Fruit fly (Drosophila melanogaster) whole organism, embryonic: ENCODE measurements around the gene CG14302.
A peak's percentile ranks its signal among the peaks of the same experiment; 100 is the strongest.

ENCODE experiments used
- Bgb ChIP-seq: fragments of 200-800 bp; sonication (Bioruptor generic); IDR thresholded peaks from 2 replicates; pipeline ENCODE4 v1.3.6; 2022; ENCODE audit warnings: missing biosample characterization, missing genetic modification characterization; ENCODE audit not compliant: partially characterized antibody
- Blimp-1 ChIP-seq: fragments of 200-800 bp; sonication (Bioruptor generic); optimal IDR thresholded peaks from 3 replicates; lab custom pipeline; 2018; ENCODE audit warnings: missing biosample characterization, missing genetic modification characterization, mild to moderate bottlenecking, moderate library complexity, missing genetic modification reagents
- CG10979 ChIP-seq: fragments of 200-800 bp; sonication (Bioruptor generic); optimal IDR thresholded peaks from 2 replicates; lab custom pipeline; 2018; ENCODE audit warnings: missing biosample characterization, mild to moderate bottlenecking, missing genetic modification characterization, moderate library complexity
- CG11085 ChIP-seq: fragments of 200-800 bp; sonication (Bioruptor generic); IDR thresholded peaks from 2 replicates; pipeline ENCODE4 v1.3.6; 2022; ENCODE audit warnings: missing biosample characterization, missing genetic modification characterization
- CG11695 ChIP-seq: fragments of 200-800 bp; sonication (Bioruptor generic); IDR thresholded peaks from 3 replicates; pipeline ENCODE4 v1.3.6; 2022; ENCODE audit warnings: missing biosample characterization, missing genetic modification characterization
- CG18011 ChIP-seq: fragments of 200-800 bp; sonication (Bioruptor generic); optimal IDR thresholded peaks from 2 replicates; lab custom pipeline; 2017; ENCODE audit warnings: missing biosample characterization, missing genetic modification characterization, mild to moderate bottlenecking, moderate library complexity, missing genotype
- CG18262 ChIP-seq: fragments of 200-800 bp; optimal IDR thresholded peaks from 3 replicates; lab custom pipeline; 2019; ENCODE audit warnings: missing biosample characterization, mild to moderate bottlenecking, missing genetic modification characterization, moderate library complexity
- CG2116 ChIP-seq: fragments of 200-800 bp; sonication (Bioruptor generic); optimal IDR thresholded peaks from 3 replicates; lab custom pipeline; 2018; ENCODE audit warnings: missing biosample characterization, mild to moderate bottlenecking, missing genetic modification characterization
- CG2712 ChIP-seq: fragments of 200-800 bp; optimal IDR thresholded peaks from 3 replicates; lab custom pipeline; 2019; ENCODE audit warnings: missing biosample characterization, mild to moderate bottlenecking, missing genetic modification characterization, moderate library complexity
- CG31441 ChIP-seq: fragments of 200-800 bp; sonication (Bioruptor generic); IDR thresholded peaks from 2 replicates; pipeline ENCODE4 v1.3.6; 2022; ENCODE audit warnings: missing biosample characterization, missing genetic modification characterization
- CG3407 ChIP-seq: fragments of 200-800 bp; sonication (Bioruptor generic); optimal IDR thresholded peaks from 2 replicates; lab custom pipeline; 2018; ENCODE audit warnings: missing biosample characterization, mild to moderate bottlenecking, missing genetic modification characterization
- CG4730 ChIP-seq: fragments of 200-800 bp; sonication (Bioruptor generic); IDR thresholded peaks from 2 replicates; pipeline ENCODE4 v1.3.6; 2022; ENCODE audit warnings: missing biosample characterization, missing genetic modification characterization
- CG7556 ChIP-seq: fragments of 200-800 bp; sonication (Bioruptor generic); optimal IDR thresholded peaks from 2 replicates; lab custom pipeline; 2017; ENCODE audit warnings: missing biosample characterization, mild to moderate bottlenecking, missing genetic modification characterization
- CG7786 ChIP-seq: fragments of 200-800 bp; sonication (Bioruptor generic); optimal IDR thresholded peaks from 2 replicates; lab custom pipeline; 2016; ENCODE audit warnings: missing biosample characterization, missing genetic modification characterization
- Ets65A ChIP-seq: fragments of 200-800 bp; sonication (Bioruptor generic); peaks from one replicate; lab custom pipeline; 2016; ENCODE audit warnings: missing biosample characterization, missing genetic modification characterization
- GATAe ChIP-seq: fragments of 200-800 bp; sonication (Bioruptor generic); conservative IDR thresholded peaks from 2 replicates; pipeline ENCODE4 v1.3.6; 2022; ENCODE audit warnings: missing biosample characterization, missing genetic modification characterization
- Hey ChIP-seq: fragments of 200-800 bp; sonication (Bioruptor generic); optimal IDR thresholded peaks from 3 replicates; lab custom pipeline; 2018; ENCODE audit warnings: missing biosample characterization, mild to moderate bottlenecking, missing genetic modification characterization
- Med ChIP-seq: fragments of 200-800 bp; sonication (Bioruptor generic); peaks from one replicate; lab custom pipeline; 2016; ENCODE audit warnings: missing biosample characterization, missing genetic modification characterization, mild to moderate bottlenecking, inconsistent platforms, moderate library complexity
- Sox102F ChIP-seq: fragments of 200-800 bp; sonication (Bioruptor generic); optimal IDR thresholded peaks from 2 replicates; lab custom pipeline; 2018; ENCODE audit warnings: missing biosample characterization, mild to moderate bottlenecking, missing genetic modification characterization, moderate library complexity
- TFAM ChIP-seq: fragments of 200-800 bp; sonication (Bioruptor generic); optimal IDR thresholded peaks from 2 replicates; lab custom pipeline; 2017; ENCODE audit warnings: missing biosample characterization, missing genetic modification characterization, inconsistent platforms
- Trl ChIP-seq, 3 experiments: fragments of >200 bp in 2 of 3; fragments of 200-800 bp in 1 of 3; sonication (Bioruptor generic) in 1 of 3; optimal IDR thresholded peaks; 2 replicates in 1 of 3; 3 replicates in 2 of 3; lab custom pipeline; 2016 to 2017; ENCODE audit warnings: missing biosample characterization in 1 of 3, missing genetic modification characterization in 1 of 3
- bab2 ChIP-seq: fragments of 200-800 bp; sonication (Bioruptor generic); optimal IDR thresholded peaks from 2 replicates; lab custom pipeline; 2016; ENCODE audit warnings: missing biosample characterization, missing genetic modification characterization
- bbx ChIP-seq: fragments of 200-800 bp; sonication (Bioruptor generic); IDR thresholded peaks from 2 replicates; pipeline ENCODE4 v1.3.6; 2022; ENCODE audit warnings: missing biosample characterization, missing genetic modification characterization; ENCODE audit not compliant: partially characterized antibody
- cg ChIP-seq: fragments of 200-800 bp; sonication (Bioruptor generic); optimal IDR thresholded peaks from 3 replicates; lab custom pipeline; 2019; ENCODE audit warnings: missing biosample characterization, mild to moderate bottlenecking, missing genetic modification characterization, moderate library complexity
- chinmo ChIP-seq: fragments of 200-800 bp; sonication (Bioruptor generic); IDR thresholded peaks from 4 replicates; pipeline ENCODE4 v1.3.6; 2022; ENCODE audit warnings: missing biosample characterization, missing genetic modification characterization; ENCODE audit not compliant: partially characterized antibody
- crol ChIP-seq: fragments of 200-800 bp; sonication (Bioruptor generic); IDR thresholded peaks from 2 replicates; pipeline ENCODE4 v1.3.6; 2022; ENCODE audit warnings: missing biosample characterization, missing genetic modification characterization
- disco-r ChIP-seq: fragments of 200-800 bp; sonication (Bioruptor generic); optimal IDR thresholded peaks from 2 replicates; lab custom pipeline; 2016; ENCODE audit warnings: missing biosample characterization, missing genetic modification characterization
- dpn ChIP-seq, 2 experiments: fragments of 200-800 bp; sonication (Bioruptor generic); optimal IDR thresholded peaks; 3 replicates each; lab custom pipeline; 2016; ENCODE audit warnings: missing biosample characterization in 2 of 2, missing genetic modification characterization in 2 of 2
- ems ChIP-seq: fragments of 200-800 bp; sonication (Bioruptor generic); optimal IDR thresholded peaks from 3 replicates; lab custom pipeline; 2016; ENCODE audit warnings: missing biosample characterization, missing genetic modification characterization
- esg ChIP-seq: fragments of 200-800 bp; sonication (Bioruptor generic); conservative IDR thresholded peaks from 2 replicates; pipeline ENCODE4 v1.3.6; 2022; ENCODE audit warnings: missing biosample characterization, missing genetic modification characterization
- eyg ChIP-seq: fragments of 200-800 bp; sonication (Bioruptor generic); optimal IDR thresholded peaks from 3 replicates; lab custom pipeline; 2016; ENCODE audit warnings: missing biosample characterization, missing genetic modification characterization
- fd96Cb ChIP-seq: fragments of 200-800 bp; sonication (Bioruptor generic); optimal IDR thresholded peaks from 2 replicates; lab custom pipeline; 2018; ENCODE audit warnings: missing biosample characterization, mild to moderate bottlenecking, missing genetic modification characterization, moderate library complexity
- grn ChIP-seq: fragments of 200-800 bp; sonication (Bioruptor generic); optimal IDR thresholded peaks from 3 replicates; lab custom pipeline; 2017; ENCODE audit warnings: missing biosample characterization, missing genetic modification characterization
- gsb-n ChIP-seq: fragments of 200-800 bp; sonication (Bioruptor generic); optimal IDR thresholded peaks from 3 replicates; lab custom pipeline; 2018; ENCODE audit warnings: missing biosample characterization, mild to moderate bottlenecking, missing genetic modification characterization
- kay ChIP-seq: fragments of 200-800 bp; sonication (Bioruptor generic); optimal IDR thresholded peaks from 2 replicates; lab custom pipeline; 2016; ENCODE audit warnings: missing biosample characterization, missing genetic modification characterization
- lbe ChIP-seq: fragments of 200-800 bp; sonication (Bioruptor generic); optimal IDR thresholded peaks from 2 replicates; lab custom pipeline; 2016; ENCODE audit warnings: missing biosample characterization, mild to moderate bottlenecking, missing genetic modification characterization
- phol ChIP-seq: fragments of 200-800 bp; sonication (Bioruptor generic); optimal IDR thresholded peaks from 3 replicates; lab custom pipeline; 2018; ENCODE audit warnings: missing biosample characterization, mild to moderate bottlenecking, missing genetic modification characterization, moderate library complexity
- pnt ChIP-seq: fragments of 200-800 bp; sonication (Bioruptor generic); optimal IDR thresholded peaks from 3 replicates; lab custom pipeline; 2016; ENCODE audit warnings: missing biosample characterization, missing genetic modification characterization
- psq ChIP-seq: fragments of 200-800 bp; sonication (Bioruptor generic); optimal IDR thresholded peaks from 2 replicates; lab custom pipeline; 2017; ENCODE audit warnings: missing biosample characterization, missing genetic modification characterization
- schlank ChIP-seq: fragments of 200-800 bp; sonication (Bioruptor generic); optimal IDR thresholded peaks from 2 replicates; lab custom pipeline; 2018; ENCODE audit warnings: missing biosample characterization, mild to moderate bottlenecking, missing genetic modification characterization
- sens ChIP-seq: fragments of 200-800 bp; sonication (Bioruptor generic); peaks from one replicate; lab custom pipeline; 2016; ENCODE audit warnings: missing biosample characterization, missing genetic modification characterization
- seq ChIP-seq: fragments of 200-800 bp; sonication (Bioruptor generic); IDR thresholded peaks from 2 replicates; pipeline ENCODE4 v1.3.6; 2022; ENCODE audit warnings: missing biosample characterization, missing genetic modification characterization
- sima ChIP-seq: fragments of 200-800 bp; sonication (Bioruptor generic); optimal IDR thresholded peaks from 2 replicates; lab custom pipeline; 2016; ENCODE audit warnings: missing biosample characterization, missing genetic modification characterization
- sqz ChIP-seq: fragments of 200-800 bp; sonication (Bioruptor generic); optimal IDR thresholded peaks from 3 replicates; lab custom pipeline; 2018; ENCODE audit warnings: missing biosample characterization, mild to moderate bottlenecking, missing genetic modification characterization

CG14302 gene

dm6 chr3R:18741844-18742187, 9.3 kb downstream of the CG14302 start:
- TF ChIP-seq GATAe (0 out of 2 replicates have a peak, but pooled peaks have one; percentile 7), TFAM (GFP tag; lab: Kevin White, UChicago) (no peak), fd96Cb (tag; lab: Kevin White, UChicago) (no peak), CG4730 (GFP tag; lab: Robert Waterston, UW) (no peak), CG7556 (GFP tag; lab: Kevin White, UChicago) (peak; percentile 30), sima (GFP tag; lab: Kevin White, UChicago) (peak; percentile 3), cg (GFP tag; lab: Kevin White, UChicago) (no peak), psq (GFP tag; lab: Kevin White, UChicago) (peak; percentile 11), crol (GFP tag; lab: Robert Waterston, UW) (peak; percentile 64; the same call in 1 of the 2 replicates), CG31441 (peak; percentile 4; the same call in 1 of the 2 replicates), Ets65A (GFP tag; lab: Kevin White, UChicago) (peak; percentile 85), CG11085 (GFP tag; lab: Robert Waterston, UW) (no peak), sqz (GFP tag; lab: Kevin White, UChicago) (peak; percentile 15), grn (GFP tag; lab: Kevin White, UChicago) (peak; percentile 24), sens (GFP tag; lab: Kevin White, UChicago) (no peak), Med (GFP tag; lab: Kevin White, UChicago) (peak; percentile 79), kay (peak; percentile 18), Hey (tag; lab: Kevin White, UChicago) (peak; percentile 33), CG18262 (tag; lab: Kevin White, UChicago) (peak; percentile 42), Sox102F (GFP tag; lab: Kevin White, UChicago) (no peak), CG7786 (GFP tag; lab: Kevin White, UChicago) (peak; percentile 44)

DNA sequence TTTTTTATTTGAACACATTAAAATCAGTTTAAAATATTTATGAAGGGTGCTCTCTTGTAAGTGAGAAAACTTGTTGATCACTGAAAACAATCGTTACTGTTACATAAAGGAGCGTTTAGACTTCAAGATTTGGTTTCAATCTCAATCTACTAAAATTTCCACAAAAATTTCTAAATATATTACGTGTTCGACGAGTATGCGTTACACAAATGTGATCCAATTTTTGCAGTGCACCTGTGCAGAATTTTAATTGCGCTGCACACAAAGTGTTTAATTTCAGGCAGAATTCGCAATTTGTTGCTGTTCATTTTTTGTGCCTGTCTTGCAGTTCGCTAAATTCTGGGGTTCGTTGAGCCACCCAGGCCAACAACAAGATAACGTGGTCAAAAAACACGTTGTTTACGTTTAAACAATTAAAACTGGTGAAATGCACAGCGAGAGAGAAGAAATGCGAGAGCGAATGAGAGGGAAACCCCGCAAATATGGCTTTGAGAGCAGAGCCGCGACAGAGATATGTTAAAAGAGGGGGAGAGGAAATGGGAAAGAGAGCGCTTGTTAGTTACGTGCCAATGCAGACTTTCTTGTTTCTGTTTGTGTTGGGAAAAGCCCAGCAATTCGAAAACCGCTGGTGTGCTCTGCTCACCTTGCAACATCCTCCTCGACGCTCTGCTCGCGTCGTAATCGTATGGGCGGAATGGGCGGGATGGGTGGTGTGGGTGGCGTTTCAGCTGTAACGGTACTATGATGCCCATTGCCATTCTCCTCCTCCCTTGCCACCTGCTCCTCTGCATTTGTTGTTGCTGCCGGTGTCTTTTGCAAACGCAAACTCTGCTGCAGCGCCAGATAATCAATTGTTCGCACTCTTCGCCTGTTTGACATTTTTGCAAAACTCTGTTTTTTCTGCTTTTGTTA, 10.1 kb downstream of the CG14302 start:
- TF ChIP-seq eyg (GFP tag; lab: Kevin White, UChicago) (no peak), crol (GFP tag; lab: Robert Waterston, UW) (peak; percentile 67), Med (GFP tag; lab: Kevin White, UChicago) (peak; percentile 59), Trl (optimal IDR thresholded peaks at IDR 0.05; lab: Kevin White, UChicago) (peak; percentile 86 to 89), Trl (GFP tag; optimal IDR thresholded peaks at IDR 0.05; lab: Kevin White, UChicago) (no peak), seq (GFP tag; lab: Robert Waterston, UW) (0 out of 2 replicates have a peak, but pooled peaks have one; percentile 12), lbe (GFP tag; lab: Kevin White, UChicago) (peak; percentile 36), sens (GFP tag; lab: Kevin White, UChicago) (peak; percentile 69), dpn (GFP tag; optimal IDR thresholded peaks at IDR 0.05; lab: Kevin White, UChicago) (no peak), phol (tag; lab: Kevin White, UChicago) (peak; percentile 22), chinmo (GFP tag; lab: Robert Waterston, UW) (0 out of 4 replicates have a peak, but pooled peaks have one; percentile 1)

dm6 chr3R:18743270-18743922, 10.9 kb downstream of the CG14302 start, which contains the start of gene Mekk1:
TSS of gene Mekk1 (minus strand) at chr3R:18743594.
- no peak for TF ChIP-seq disco-r (GFP tag; lab: Kevin White, UChicago)
- peak; percentile 29 for TF ChIP-seq gsb-n (tag; lab: Kevin White, UChicago)
- TF ChIP-seq CG2712 (tag; lab: Kevin White, UChicago): peak; percentile 26
- TF ChIP-seq CG18011: peak; percentile 4
- peak; percentile 75 for TF ChIP-seq CG2116 (GFP tag; lab: Kevin White, UChicago)
- no peak for TF ChIP-seq schlank (tag; lab: Kevin White, UChicago)
- TF ChIP-seq Bgb (GFP tag; lab: Robert Waterston, UW): peak; percentile 51; the same call in 1 of the 2 replicates
- TF ChIP-seq esg (GFP tag; lab: Robert Waterston, UW): no peak
- peak; percentile 26 for TF ChIP-seq Blimp-1 (GFP tag; lab: Kevin White, UChicago)
- no peak for TF ChIP-seq CG11695 (GFP tag; lab: Robert Waterston, UW)
- peak; percentile 26 for TF ChIP-seq ems (GFP tag; lab: Kevin White, UChicago)
- TF ChIP-seq pnt (GFP tag; lab: Kevin White, UChicago): peak; percentile 9
- peak; percentile 2 for TF ChIP-seq CG10979 (tag; lab: Kevin White, UChicago)
- TF ChIP-seq CG3407 (GFP tag; lab: Kevin White, UChicago): no peak
- peak; percentile 34; the same call in 1 of the 2 replicates for TF ChIP-seq bbx (GFP tag; lab: Robert Waterston, UW)
- peak; percentile 40 for TF ChIP-seq bab2 (GFP tag; lab: Kevin White, UChicago)
